Worm (Caenorhabditis elegans): ENCODE data around the gene flp-12.

Gene flp-12

ce11 chrX:4623707-4624106, 31.6 kb upstream of the flp-12 start:
- TF ChIP-seq ztf-23 (GFP tag; IDR thresholded peaks at IDR 0.05), result no peak
- TF ChIP-seq T22C8.4 (GFP tag; IDR thresholded peaks at IDR 0.05), result no peak
- no peak for TF ChIP-seq tab-1 (GFP tag; IDR thresholded peaks at IDR 0.05)
- TF ChIP-seq ztf-29 (GFP tag; IDR thresholded peaks at IDR 0.05), result no peak
- no peak for TF ChIP-seq ref-1 (GFP tag; conservative IDR thresholded peaks at IDR 0.05)
- TF ChIP-seq cog-1 (tag; optimal IDR thresholded peaks at IDR 0.05), result no peak
- no peak for TF ChIP-seq med-1 (GFP tag; optimal IDR thresholded peaks at IDR 0.05; ENCODE audit: insufficient read depth)
- no peak for TF ChIP-seq klf-2 (GFP tag; conservative IDR thresholded peaks at IDR 0.05)
- no peak for TF ChIP-seq flt-1 (GFP tag; IDR thresholded peaks at IDR 0.05)

- TF ChIP-seq ref-1 (GFP tag; conservative IDR thresholded peaks at IDR 0.05) (no peak), cog-1 (tag; optimal IDR thresholded peaks at IDR 0.05) (no peak), med-1 (GFP tag; optimal IDR thresholded peaks at IDR 0.05; ENCODE audit: insufficient read depth) (no peak), tab-1 (GFP tag; IDR thresholded peaks at IDR 0.05) (no peak), klf-2 (GFP tag; conservative IDR thresholded peaks at IDR 0.05) (no peak), flt-1 (GFP tag; IDR thresholded peaks at IDR 0.05) (no peak)
These were observed 29.9 kb upstream of the flp-12 start, which contains the start of gene C46C11.3 for ce11 chrX:4622024-4622423. Gene C46C11.3 (plus strand): TSS chrX:4622324.

- TF ChIP-seq klf-2 (GFP tag; conservative IDR thresholded peaks at IDR 0.05), result no peak
- no peak for TF ChIP-seq med-1 (GFP tag; optimal IDR thresholded peaks at IDR 0.05; ENCODE audit: insufficient read depth)
- no peak for TF ChIP-seq tab-1 (GFP tag; IDR thresholded peaks at IDR 0.05)
- no peak for TF ChIP-seq T22C8.4 (GFP tag; IDR thresholded peaks at IDR 0.05)
- no peak for TF ChIP-seq ztf-29 (GFP tag; IDR thresholded peaks at IDR 0.05)
- no peak for TF ChIP-seq flt-1 (GFP tag; IDR thresholded peaks at IDR 0.05)
- TF ChIP-seq ref-1 (GFP tag; conservative IDR thresholded peaks at IDR 0.05), result no peak
- TF ChIP-seq cog-1 (tag; optimal IDR thresholded peaks at IDR 0.05), result no peak
- TF ChIP-seq ztf-23 (GFP tag; IDR thresholded peaks at IDR 0.05), result no peak
These were observed 27.9 kb upstream of the flp-12 start for ce11 chrX:4620019-4620418.

- TF ChIP-seq tab-1 (GFP tag; IDR thresholded peaks at IDR 0.05) (no peak), flt-1 (GFP tag; IDR thresholded peaks at IDR 0.05) (no peak), ztf-29 (GFP tag; IDR thresholded peaks at IDR 0.05) (no peak), klf-2 (GFP tag; conservative IDR thresholded peaks at IDR 0.05) (no peak), cog-1 (tag; optimal IDR thresholded peaks at IDR 0.05) (no peak), ref-1 (GFP tag; conservative IDR thresholded peaks at IDR 0.05) (no peak), T22C8.4 (GFP tag; IDR thresholded peaks at IDR 0.05) (no peak)
These were observed 27.4 kb upstream of the flp-12 start, which contains the start of gene pqn-65 for ce11 chrX:4619582-4619981. Gene pqn-65 (minus strand): TSS chrX:4619635.

- TF ChIP-seq T22C8.4 (GFP tag; IDR thresholded peaks at IDR 0.05) (no peak), flt-1 (GFP tag; IDR thresholded peaks at IDR 0.05) (0 out of 2 replicates have a peak, but pooled peaks have one; percentile 55), ztf-23 (GFP tag; IDR thresholded peaks at IDR 0.05) (no peak), cog-1 (tag; optimal IDR thresholded peaks at IDR 0.05) (peak; percentile 20), ztf-29 (GFP tag; IDR thresholded peaks at IDR 0.05) (no peak), tab-1 (GFP tag; IDR thresholded peaks at IDR 0.05) (no peak), ref-1 (GFP tag; conservative IDR thresholded peaks at IDR 0.05) (no peak), med-1 (GFP tag; optimal IDR thresholded peaks at IDR 0.05; ENCODE audit: insufficient read depth) (no peak), klf-2 (GFP tag; conservative IDR thresholded peaks at IDR 0.05) (no peak)
These were observed 24.7 kb upstream of the flp-12 start for ce11 chrX:4616832-4617231.

- TF ChIP-seq tab-1 (GFP tag; IDR thresholded peaks at IDR 0.05), result no peak
- no peak for TF ChIP-seq T22C8.4 (GFP tag; IDR thresholded peaks at IDR 0.05)
- TF ChIP-seq med-1 (GFP tag; optimal IDR thresholded peaks at IDR 0.05; ENCODE audit: insufficient read depth), result no peak
- TF ChIP-seq klf-2 (GFP tag; conservative IDR thresholded peaks at IDR 0.05), result no peak
- TF ChIP-seq ztf-23 (GFP tag; IDR thresholded peaks at IDR 0.05), result no peak
These were observed 22.9 kb upstream of the flp-12 start for ce11 chrX:4615034-4615433.

- TF ChIP-seq klf-2 (GFP tag; conservative IDR thresholded peaks at IDR 0.05) (no peak), T22C8.4 (GFP tag; IDR thresholded peaks at IDR 0.05) (no peak), ztf-23 (GFP tag; IDR thresholded peaks at IDR 0.05) (no peak), ref-1 (GFP tag; conservative IDR thresholded peaks at IDR 0.05) (no peak), med-1 (GFP tag; optimal IDR thresholded peaks at IDR 0.05; ENCODE audit: insufficient read depth) (no peak)
These were observed 17.5 kb upstream of the flp-12 start for ce11 chrX:4609635-4610034.

- no peak for TF ChIP-seq flt-1 (GFP tag; IDR thresholded peaks at IDR 0.05)
- no peak for TF ChIP-seq cog-1 (tag; optimal IDR thresholded peaks at IDR 0.05)
- no peak for TF ChIP-seq med-1 (GFP tag; optimal IDR thresholded peaks at IDR 0.05; ENCODE audit: insufficient read depth)
- no peak for TF ChIP-seq klf-2 (GFP tag; conservative IDR thresholded peaks at IDR 0.05)
- TF ChIP-seq ztf-23 (GFP tag; IDR thresholded peaks at IDR 0.05), result no peak
- TF ChIP-seq tab-1 (GFP tag; IDR thresholded peaks at IDR 0.05), result no peak
- TF ChIP-seq ref-1 (GFP tag; conservative IDR thresholded peaks at IDR 0.05), result no peak
- TF ChIP-seq ztf-29 (GFP tag; IDR thresholded peaks at IDR 0.05), result no peak
- no peak for TF ChIP-seq T22C8.4 (GFP tag; IDR thresholded peaks at IDR 0.05)
These were observed 15.2 kb upstream of the flp-12 start for ce11 chrX:4607300-4607699.

- TF ChIP-seq tab-1 (GFP tag; IDR thresholded peaks at IDR 0.05), result peak; percentile 48; the same call in 1 of the 2 replicates
- TF ChIP-seq ztf-23 (GFP tag; IDR thresholded peaks at IDR 0.05), result peak; percentile 76
- peak; percentile 84 for TF ChIP-seq flt-1 (GFP tag; IDR thresholded peaks at IDR 0.05)
- TF ChIP-seq cog-1 (tag; optimal IDR thresholded peaks at IDR 0.05), result peak; percentile 71
These were observed 14.3 kb upstream of the flp-12 start for ce11 chrX:4606389-4606880.

ce11 chrX:4605828-4606227, 13.7 kb upstream of the flp-12 start, which contains the start of gene spat-3:
Gene spat-3 (minus strand): TSS chrX:4605928.
- no peak for TF ChIP-seq flt-1 (GFP tag; IDR thresholded peaks at IDR 0.05)
- no peak for TF ChIP-seq med-1 (GFP tag; optimal IDR thresholded peaks at IDR 0.05; ENCODE audit: insufficient read depth)
- TF ChIP-seq ref-1 (GFP tag; conservative IDR thresholded peaks at IDR 0.05), result no peak
- no peak for TF ChIP-seq cog-1 (tag; optimal IDR thresholded peaks at IDR 0.05)
- no peak for TF ChIP-seq ztf-23 (GFP tag; IDR thresholded peaks at IDR 0.05)
- TF ChIP-seq T22C8.4 (GFP tag; IDR thresholded peaks at IDR 0.05), result no peak
- TF ChIP-seq tab-1 (GFP tag; IDR thresholded peaks at IDR 0.05), result no peak
- no peak for TF ChIP-seq ztf-29 (GFP tag; IDR thresholded peaks at IDR 0.05)
- TF ChIP-seq klf-2 (GFP tag; conservative IDR thresholded peaks at IDR 0.05), result no peak

Data from whole organism, midembryonic.